Fruit fly (Drosophila melanogaster) whole organism, embryonic: ENCODE data around the gene CG13667.
A peak's percentile ranks its signal among the peaks of the same experiment; 100 is the strongest.

Source experiments
- BtbVII ChIP-seq: fragments of 200-800 bp; sonication (Bioruptor generic); optimal IDR thresholded peaks from 3 replicates; lab custom pipeline; 2017; ENCODE audit warnings: missing biosample characterization, mild to moderate bottlenecking, missing genetic modification characterization
- Bteb2 ChIP-seq: fragments of 200-800 bp; sonication (Bioruptor generic); optimal IDR thresholded peaks from 2 replicates; lab custom pipeline; 2016; ENCODE audit warnings: missing biosample characterization, missing genetic modification characterization
- CG10147 ChIP-seq: fragments of 200-800 bp; sonication (Bioruptor generic); optimal IDR thresholded peaks from 2 replicates; lab custom pipeline; 2019; ENCODE audit warnings: missing biosample characterization, mild to moderate bottlenecking, missing genetic modification characterization, moderate library complexity
- CG1024 ChIP-seq: fragments of 200-800 bp; sonication (Bioruptor generic); IDR thresholded peaks from 2 replicates; pipeline ENCODE4 v1.3.6; 2022; ENCODE audit warnings: missing biosample characterization, missing genetic modification characterization
- CG10366 ChIP-seq: fragments of 200-800 bp; sonication (Bioruptor generic); IDR thresholded peaks from 2 replicates; pipeline ENCODE4 v1.3.6; 2022; ENCODE audit warnings: missing biosample characterization, missing genetic modification characterization
- CG12659 ChIP-seq: fragments of 200-800 bp; sonication (Bioruptor generic); optimal IDR thresholded peaks from 3 replicates; lab custom pipeline; 2017; ENCODE audit warnings: mild to moderate bottlenecking, missing biosample characterization, missing genetic modification reagents, missing genetic modification characterization
- CG13296 ChIP-seq: fragments of 200-800 bp; sonication (Bioruptor generic); optimal IDR thresholded peaks from 3 replicates; lab custom pipeline; 2018; ENCODE audit warnings: missing biosample characterization, mild to moderate bottlenecking, missing genetic modification characterization
- CG15514 ChIP-seq: fragments of 200-800 bp; sonication (Bioruptor generic); optimal IDR thresholded peaks from 3 replicates; lab custom pipeline; 2017; ENCODE audit warnings: missing biosample characterization, missing genetic modification characterization, mild to moderate bottlenecking, moderate library complexity, missing genetic modification reagents
- CG16813 ChIP-seq: fragments of 200-800 bp; sonication (Bioruptor generic); IDR thresholded peaks from 3 replicates; pipeline ENCODE4 v1.3.6; 2022; ENCODE audit warnings: missing biosample characterization, missing genetic modification characterization; ENCODE audit not compliant: partially characterized antibody
- CG30020 ChIP-seq: fragments of 200-800 bp; optimal IDR thresholded peaks from 2 replicates; lab custom pipeline; 2019; ENCODE audit warnings: missing biosample characterization, mild to moderate bottlenecking, missing genetic modification characterization, moderate library complexity
- CG31388 ChIP-seq: fragments of 200-800 bp; sonication (Bioruptor generic); optimal IDR thresholded peaks from 2 replicates; lab custom pipeline; 2016; ENCODE audit warnings: missing biosample characterization, missing genetic modification characterization
- CG34422 ChIP-seq: fragments of 200-800 bp; sonication (Bioruptor generic); IDR thresholded peaks from 3 replicates; pipeline ENCODE4 v1.3.6; 2022; ENCODE audit warnings: missing biosample characterization, missing genetic modification characterization
- CG4617 ChIP-seq: fragments of 200-800 bp; sonication (Bioruptor generic); optimal IDR thresholded peaks from 3 replicates; lab custom pipeline; 2016; ENCODE audit warnings: missing biosample characterization, missing genetic modification characterization, borderline replicate concordance
- CG6683 ChIP-seq: fragments of 200-800 bp; sonication (Bioruptor generic); optimal IDR thresholded peaks from 2 replicates; lab custom pipeline; 2017; ENCODE audit warnings: missing biosample characterization, mild to moderate bottlenecking, missing genetic modification characterization, missing genetic modification reagents
- CG7271 ChIP-seq: fragments of 200-800 bp; sonication (Bioruptor generic); optimal IDR thresholded peaks from 2 replicates; lab custom pipeline; 2018; ENCODE audit warnings: missing biosample characterization, mild to moderate bottlenecking, missing genetic modification characterization, moderate library complexity
- CG8281 ChIP-seq: fragments of 200-800 bp; sonication (Bioruptor generic); optimal IDR thresholded peaks from 2 replicates; lab custom pipeline; 2018; ENCODE audit warnings: missing biosample characterization, mild to moderate bottlenecking, missing genetic modification characterization, moderate library complexity
- CG9727 ChIP-seq: fragments of 200-800 bp; sonication (Bioruptor generic); optimal IDR thresholded peaks from 3 replicates; lab custom pipeline; 2017; ENCODE audit warnings: missing biosample characterization, mild to moderate bottlenecking, missing genetic modification characterization
- Camta ChIP-seq: fragments of 200-800 bp; sonication (Bioruptor generic); optimal IDR thresholded peaks from 2 replicates; lab custom pipeline; 2016; ENCODE audit warnings: missing biosample characterization, missing genetic modification characterization
- Dad ChIP-seq: fragments of 200-800 bp; sonication (Bioruptor generic); optimal IDR thresholded peaks from 3 replicates; lab custom pipeline; 2016; ENCODE audit warnings: missing biosample characterization, missing genetic modification characterization
- H2.0 ChIP-seq: fragments of 200-800 bp; sonication (Bioruptor generic); IDR thresholded peaks from 2 replicates; pipeline ENCODE4 v1.3.6; 2022; ENCODE audit warnings: missing biosample characterization, missing genetic modification characterization
- HLH54F ChIP-seq: fragments of 200-800 bp; sonication (Bioruptor generic); optimal IDR thresholded peaks from 3 replicates; lab custom pipeline; 2016; ENCODE audit warnings: missing biosample characterization, missing genetic modification characterization
- MBD-R2 ChIP-seq: fragments of 200-800 bp; sonication (Bioruptor generic); IDR thresholded peaks from 2 replicates; pipeline ENCODE4 v1.3.6; 2022; ENCODE audit warnings: missing biosample characterization, missing genetic modification characterization
- MTF-1 ChIP-seq: fragments of 200-800 bp; sonication (Bioruptor generic); optimal IDR thresholded peaks from 2 replicates; lab custom pipeline; 2018; ENCODE audit warnings: missing biosample characterization, mild to moderate bottlenecking, missing genetic modification characterization, borderline replicate concordance
- Max ChIP-seq: fragments of 200-800 bp; sonication (Bioruptor generic); optimal IDR thresholded peaks from 2 replicates; lab custom pipeline; 2016; ENCODE audit warnings: missing biosample characterization, mild to moderate bottlenecking, missing genetic modification characterization
- Mes4 ChIP-seq: fragments of 200-800 bp; sonication (Bioruptor generic); optimal IDR thresholded peaks from 2 replicates; lab custom pipeline; 2016; ENCODE audit warnings: missing biosample characterization, missing genetic modification characterization
- Myb ChIP-seq: fragments of 200-800 bp; sonication (Bioruptor generic); optimal IDR thresholded peaks from 2 replicates; lab custom pipeline; 2016; ENCODE audit warnings: missing biosample characterization, missing genetic modification characterization
- NC2α ChIP-seq: fragments of 200-800 bp; sonication (Bioruptor generic); optimal IDR thresholded peaks from 2 replicates; lab custom pipeline; 2016; ENCODE audit warnings: missing biosample characterization, missing genetic modification characterization
- Sin3A ChIP-seq: fragments of >200 bp; optimal IDR thresholded peaks from 2 replicates; lab custom pipeline; 2018
- amos ChIP-seq: fragments of 200-800 bp; sonication (Bioruptor generic); IDR thresholded peaks from 2 replicates; pipeline ENCODE4 v1.3.6; 2022; ENCODE audit warnings: missing biosample characterization, missing genetic modification characterization; ENCODE audit not compliant: partially characterized antibody
- br ChIP-seq: fragments of >200 bp; optimal IDR thresholded peaks from 2 replicates; lab custom pipeline; 2017
- chif ChIP-seq, 2 experiments: fragments of 200-800 bp; sonication (Bioruptor generic); optimal IDR thresholded peaks; 3 replicates each; lab custom pipeline; 2016; ENCODE audit warnings: missing biosample characterization in 2 of 2, missing genetic modification characterization in 2 of 2
- chn ChIP-seq: fragments of 200-800 bp; sonication (Bioruptor generic); optimal IDR thresholded peaks from 2 replicates; lab custom pipeline; 2016; ENCODE audit warnings: missing biosample characterization, missing genetic modification characterization
- cwo ChIP-seq: fragments of 200-800 bp; sonication (Bioruptor generic); optimal IDR thresholded peaks from 3 replicates; lab custom pipeline; 2017; ENCODE audit warnings: missing biosample characterization, missing genetic modification characterization, mild to moderate bottlenecking, moderate library complexity, missing genetic modification reagents
- danr ChIP-seq: fragments of 200-800 bp; sonication (Bioruptor generic); IDR thresholded peaks from 2 replicates; pipeline ENCODE4 v1.3.6; 2022; ENCODE audit warnings: missing biosample characterization, missing genetic modification characterization
- dpn ChIP-seq, 2 experiments: fragments of 200-800 bp; sonication (Bioruptor generic); optimal IDR thresholded peaks; 3 replicates each; lab custom pipeline; 2016; ENCODE audit warnings: missing biosample characterization in 2 of 2, missing genetic modification characterization in 2 of 2
- esg ChIP-seq: fragments of 200-800 bp; sonication (Bioruptor generic); conservative IDR thresholded peaks from 2 replicates; pipeline ENCODE4 v1.3.6; 2022; ENCODE audit warnings: missing biosample characterization, missing genetic modification characterization
- eyg ChIP-seq: fragments of 200-800 bp; sonication (Bioruptor generic); optimal IDR thresholded peaks from 3 replicates; lab custom pipeline; 2016; ENCODE audit warnings: missing biosample characterization, missing genetic modification characterization
- gt ChIP-seq: fragments of 200-800 bp; sonication (Bioruptor generic); IDR thresholded peaks from 2 replicates; pipeline ENCODE4 v1.3.6; 2022; ENCODE audit warnings: missing biosample characterization, missing genetic modification characterization
- insv ChIP-seq, 2 experiments: fragments of 200-800 bp; sonication (Bioruptor generic); optimal IDR thresholded peaks; 3 replicates each; lab custom pipeline; 2016 to 2018; ENCODE audit warnings: missing biosample characterization in 2 of 2, missing genetic modification characterization in 2 of 2
- lab ChIP-seq: fragments of 200-800 bp; sonication (Bioruptor generic); optimal IDR thresholded peaks from 3 replicates; lab custom pipeline; 2017; ENCODE audit warnings: missing biosample characterization, missing genetic modification characterization, mild to moderate bottlenecking, moderate library complexity, missing genetic modification reagents
- mam ChIP-seq: fragments of 200-800 bp; sonication (Bioruptor generic); optimal IDR thresholded peaks from 3 replicates; lab custom pipeline; 2016; ENCODE audit warnings: missing biosample characterization, missing genetic modification characterization
- mld ChIP-seq: fragments of 200-800 bp; sonication (Bioruptor generic); IDR thresholded peaks from 3 replicates; pipeline ENCODE4 v1.3.6; 2022; ENCODE audit warnings: missing biosample characterization, missing genetic modification characterization; ENCODE audit not compliant: partially characterized antibody
- nau ChIP-seq: fragments of 200-800 bp; sonication (Bioruptor generic); optimal IDR thresholded peaks from 3 replicates; lab custom pipeline; 2017; ENCODE audit warnings: missing biosample characterization, mild to moderate bottlenecking, missing genetic modification characterization, missing genetic modification reagents
- phol ChIP-seq: fragments of 200-800 bp; sonication (Bioruptor generic); optimal IDR thresholded peaks from 3 replicates; lab custom pipeline; 2018; ENCODE audit warnings: missing biosample characterization, mild to moderate bottlenecking, missing genetic modification characterization, moderate library complexity
- pita ChIP-seq: fragments of 200-800 bp; sonication (Bioruptor generic); optimal IDR thresholded peaks from 2 replicates; lab custom pipeline; 2017; ENCODE audit warnings: missing biosample characterization, mild to moderate bottlenecking, missing genetic modification characterization
- pum ChIP-seq: fragments of 200-800 bp; sonication (Bioruptor generic); optimal IDR thresholded peaks from 2 replicates; lab custom pipeline; 2016; ENCODE audit warnings: missing biosample characterization, missing genetic modification characterization
- pzg ChIP-seq: fragments of 200-800 bp; sonication (Bioruptor generic); optimal IDR thresholded peaks from 3 replicates; lab custom pipeline; 2018; ENCODE audit warnings: missing biosample characterization, mild to moderate bottlenecking, missing genetic modification characterization, moderate library complexity
- sd ChIP-seq: fragments of 200-800 bp; sonication (Bioruptor generic); optimal IDR thresholded peaks from 3 replicates; lab custom pipeline; 2018; ENCODE audit warnings: missing biosample characterization, mild to moderate bottlenecking, missing genetic modification characterization, moderate library complexity
- ssp ChIP-seq: fragments of 200-800 bp; sonication (Bioruptor generic); IDR thresholded peaks from 2 replicates; pipeline ENCODE4 v1.3.6; 2022; ENCODE audit warnings: missing biosample characterization, missing genetic modification characterization
- stwl ChIP-seq: fragments of 200-800 bp; sonication (Bioruptor generic); optimal IDR thresholded peaks from 3 replicates; lab custom pipeline; 2018; ENCODE audit warnings: missing biosample characterization, mild to moderate bottlenecking, missing genetic modification characterization, moderate library complexity
- toy ChIP-seq: fragments of 200-800 bp; sonication (Bioruptor generic); IDR thresholded peaks from 2 replicates; pipeline ENCODE4 v1.3.6; 2022; ENCODE audit warnings: missing biosample characterization, missing genetic modification characterization

CG13667 gene

DNA sequence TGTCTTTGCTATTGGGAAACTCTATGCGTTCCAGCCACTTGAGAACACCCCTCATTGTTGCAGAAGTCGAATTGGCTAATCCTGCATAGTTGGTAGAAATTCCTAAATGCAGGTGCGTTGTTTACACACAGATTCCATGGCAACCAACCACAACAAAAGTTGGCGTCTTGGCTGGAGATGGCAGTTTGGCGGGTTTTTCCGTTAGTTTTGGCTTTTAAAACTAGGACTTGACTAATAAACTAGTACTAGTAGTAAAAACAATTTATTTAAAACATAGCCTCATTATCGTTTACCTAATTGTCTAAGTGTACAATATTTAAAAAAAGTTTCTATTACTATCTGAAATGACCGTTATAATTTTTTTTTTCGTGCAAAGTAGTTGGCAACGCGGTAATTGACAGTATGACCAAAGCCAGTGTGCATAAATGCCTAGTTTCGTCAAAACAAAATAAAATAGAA is 6.2 kb downstream of the CG13667 start, which contains the start of gene Exo70 (continued):
- TF ChIP-seq pita (GFP tag; lab: Kevin White, UChicago) (no peak), nau (GFP tag; lab: Kevin White, UChicago) (no peak), MTF-1 (GFP tag; lab: Kevin White, UChicago) (no peak), br (lab: Kevin White, UChicago) (no peak), Myb (GFP tag; lab: Kevin White, UChicago) (peak; percentile 94), CG15514 (GFP tag; lab: Kevin White, UChicago) (peak; percentile 43), Sin3A (lab: Kevin White, UChicago) (peak; percentile 62), esg (GFP tag; lab: Robert Waterston, UW) (no peak), CG6683 (GFP tag; lab: Kevin White, UChicago) (no peak), CG10147 (GFP tag; lab: Kevin White, UChicago) (no peak), stwl (peak; percentile 69), CG8281 (tag; lab: Kevin White, UChicago) (peak; percentile 42), Mes4 (GFP tag; lab: Kevin White, UChicago) (no peak), danr (GFP tag; lab: Robert Waterston, UW) (no peak), NC2α (no peak), mld (GFP tag; lab: Robert Waterston, UW) (no peak), BtbVII (no peak), mam (GFP tag; lab: Kevin White, UChicago) (peak; percentile 10), CG4617 (GFP tag; lab: Kevin White, UChicago) (peak; percentile 48), toy (no peak), H2.0 (GFP tag; lab: Robert Waterston, UW) (no peak), HLH54F (GFP tag; lab: Kevin White, UChicago) (peak; percentile 15), CG9727 (GFP tag; lab: Kevin White, UChicago) (peak; percentile 4), chn (no peak), CG30020 (tag; lab: Kevin White, UChicago) (no peak), Camta (GFP tag; lab: Kevin White, UChicago) (no peak), CG13296 (GFP tag; lab: Kevin White, UChicago) (no peak), pzg (GFP tag; lab: Kevin White, UChicago) (peak; percentile 51), gt (GFP tag; lab: Robert Waterston, UW) (no peak), lab (GFP tag; lab: Kevin White, UChicago) (no peak), ssp (GFP tag; lab: Robert Waterston, UW) (no peak), MBD-R2 (GFP tag; lab: Robert Waterston, UW) (peak; percentile 56), chif (GFP tag; optimal IDR thresholded peaks at IDR 0.05; lab: Kevin White, UChicago) (no peak), cwo (GFP tag; lab: Kevin White, UChicago) (no peak), dpn (GFP tag; optimal IDR thresholded peaks at IDR 0.05; lab: Kevin White, UChicago) (peak in 1 of 2 experiments; percentile 9), Max (GFP tag; lab: Kevin White, UChicago) (peak; percentile 23), CG16813 (GFP tag; lab: Robert Waterston, UW) (no peak), phol (tag; lab: Kevin White, UChicago) (peak; percentile 65), Dad (GFP tag; lab: Kevin White, UChicago) (no peak), eyg (GFP tag; lab: Kevin White, UChicago) (no peak), CG7271 (tag; lab: Kevin White, UChicago) (no peak), amos (GFP tag; lab: Robert Waterston, UW) (no peak), sd (tag; lab: Kevin White, UChicago) (peak; percentile 82), CG34422 (no peak), insv (GFP tag; optimal IDR thresholded peaks at IDR 0.05; lab: Kevin White, UChicago) (peak in 1 of 2 experiments; percentile 19), CG10366 (GFP tag; lab: Robert Waterston, UW) (no peak), pum (GFP tag; lab: Kevin White, UChicago) (no peak), CG12659 (GFP tag; lab: Kevin White, UChicago) (peak; percentile 54), CG1024 (GFP tag; lab: Robert Waterston, UW) (no peak), Bteb2 (GFP tag; lab: Kevin White, UChicago) (no peak), CG31388 (GFP tag; lab: Kevin White, UChicago) (no peak)
